Fruit fly (Drosophila melanogaster) whole organism, embryonic: ENCODE measurements around the gene wrd.

Experiments used
- Ada2b ChIP-seq: fragments of 200-800 bp; sonication (Bioruptor generic); IDR thresholded peaks from 2 replicates; pipeline ENCODE4 v1.3.6; 2022; ENCODE audit warnings: missing biosample characterization, missing genetic modification characterization
- Adf1 ChIP-seq: fragments of 200-800 bp; sonication (Bioruptor generic); IDR thresholded peaks from 2 replicates; pipeline ENCODE4 v1.3.6; 2022; ENCODE audit warnings: missing biosample characterization, missing genetic modification characterization
- CG10267 ChIP-seq: fragments of 200-800 bp; sonication (Bioruptor generic); optimal IDR thresholded peaks from 2 replicates; lab custom pipeline; 2018; ENCODE audit warnings: missing biosample characterization, mild to moderate bottlenecking, missing genetic modification characterization, moderate library complexity
- CG12299 ChIP-seq: fragments of 200-800 bp; sonication (Bioruptor generic); optimal IDR thresholded peaks from 2 replicates; lab custom pipeline; 2018; ENCODE audit warnings: missing biosample characterization, mild to moderate bottlenecking, missing genetic modification characterization
- CG12391 ChIP-seq: fragments of 200-800 bp; sonication (Bioruptor generic); optimal IDR thresholded peaks from 3 replicates; lab custom pipeline; 2018; ENCODE audit warnings: missing biosample characterization, mild to moderate bottlenecking, missing genetic modification characterization, moderate library complexity
- CG13624 ChIP-seq: fragments of 200-800 bp; sonication (Bioruptor generic); optimal IDR thresholded peaks from 2 replicates; lab custom pipeline; 2016; ENCODE audit warnings: missing biosample characterization, missing genetic modification characterization
- CG14050 ChIP-seq: fragments of 200-800 bp; sonication (Bioruptor generic); IDR thresholded peaks from 3 replicates; pipeline ENCODE4 v1.3.6; 2022; ENCODE audit warnings: missing biosample characterization, missing genetic modification characterization
- CG14441 ChIP-seq: fragments of 200-800 bp; sonication (Bioruptor generic); IDR thresholded peaks from 2 replicates; pipeline ENCODE4 v1.3.6; 2022; ENCODE audit warnings: missing biosample characterization, missing genetic modification characterization
- CG14710 ChIP-seq: fragments of 200-800 bp; sonication (Bioruptor generic); optimal IDR thresholded peaks from 3 replicates; lab custom pipeline; 2019; ENCODE audit warnings: missing biosample characterization, mild to moderate bottlenecking, missing genetic modification characterization, moderate library complexity
- CG14860 ChIP-seq: fragments of 200-800 bp; sonication (Bioruptor generic); IDR thresholded peaks from 3 replicates; pipeline ENCODE4 v1.3.6; 2022; ENCODE audit warnings: missing biosample characterization, missing genetic modification characterization; ENCODE audit not compliant: partially characterized antibody
- CG1647 ChIP-seq: fragments of 200-800 bp; sonication (Bioruptor generic); optimal IDR thresholded peaks from 3 replicates; lab custom pipeline; 2016; ENCODE audit warnings: missing biosample characterization, missing genetic modification characterization
- CG18619 ChIP-seq: fragments of 200-800 bp; sonication (Bioruptor generic); optimal IDR thresholded peaks from 3 replicates; lab custom pipeline; 2017; ENCODE audit warnings: missing biosample characterization, mild to moderate bottlenecking, missing genetic modification characterization
- CG31388 ChIP-seq: fragments of 200-800 bp; sonication (Bioruptor generic); optimal IDR thresholded peaks from 2 replicates; lab custom pipeline; 2016; ENCODE audit warnings: missing biosample characterization, missing genetic modification characterization
- CG31441 ChIP-seq: fragments of 200-800 bp; sonication (Bioruptor generic); IDR thresholded peaks from 2 replicates; pipeline ENCODE4 v1.3.6; 2022; ENCODE audit warnings: missing biosample characterization, missing genetic modification characterization
- CG3281 ChIP-seq: fragments of 200-800 bp; sonication (Bioruptor generic); optimal IDR thresholded peaks from 3 replicates; lab custom pipeline; 2017; ENCODE audit warnings: missing biosample characterization, mild to moderate bottlenecking, missing genetic modification characterization
- CG3995 ChIP-seq: fragments of 200-800 bp; sonication (Bioruptor generic); optimal IDR thresholded peaks from 3 replicates; lab custom pipeline; 2016; ENCODE audit warnings: missing biosample characterization, missing genetic modification characterization
- CG42726 ChIP-seq: fragments of 200-800 bp; sonication (Bioruptor generic); IDR thresholded peaks from 2 replicates; pipeline ENCODE4 v1.3.6; 2022; ENCODE audit warnings: missing biosample characterization, missing genetic modification characterization; ENCODE audit not compliant: partially characterized antibody
- CG6683 ChIP-seq: fragments of 200-800 bp; sonication (Bioruptor generic); optimal IDR thresholded peaks from 2 replicates; lab custom pipeline; 2017; ENCODE audit warnings: missing biosample characterization, mild to moderate bottlenecking, missing genetic modification characterization, missing genetic modification reagents
- CG8281 ChIP-seq: fragments of 200-800 bp; sonication (Bioruptor generic); optimal IDR thresholded peaks from 2 replicates; lab custom pipeline; 2018; ENCODE audit warnings: missing biosample characterization, mild to moderate bottlenecking, missing genetic modification characterization, moderate library complexity
- CG8765 ChIP-seq: fragments of 200-800 bp; sonication (Bioruptor generic); IDR thresholded peaks from 2 replicates; pipeline ENCODE4 v1.3.6; 2022; ENCODE audit warnings: missing biosample characterization, missing genetic modification characterization
- CG9609 ChIP-seq: fragments of 200-800 bp; sonication (Bioruptor generic); optimal IDR thresholded peaks from 3 replicates; lab custom pipeline; 2016; ENCODE audit warnings: missing biosample characterization, missing genetic modification characterization
- Doc2 ChIP-seq: fragments of 200-800 bp; sonication (Bioruptor generic); IDR thresholded peaks from 2 replicates; pipeline ENCODE4 v1.3.6; 2022; ENCODE audit warnings: missing biosample characterization, missing genetic modification characterization
- Eip74EF ChIP-seq, 2 experiments: fragments of 200-800 bp in 1 of 2; fragments of >200 bp in 1 of 2; sonication (Bioruptor generic) in 1 of 2; optimal IDR thresholded peaks; 2 replicates each; lab custom pipeline; 2017 to 2019; ENCODE audit warnings: missing biosample characterization in 2 of 2, missing genetic modification characterization in 2 of 2, mild to moderate bottlenecking in 1 of 2, moderate library complexity in 1 of 2
- Fer3 ChIP-seq: fragments of 200-800 bp; sonication (Bioruptor generic); optimal IDR thresholded peaks from 2 replicates; lab custom pipeline; 2018; ENCODE audit warnings: missing biosample characterization, mild to moderate bottlenecking, missing genetic modification characterization, moderate library complexity
- GATAe ChIP-seq: fragments of 200-800 bp; sonication (Bioruptor generic); conservative IDR thresholded peaks from 2 replicates; pipeline ENCODE4 v1.3.6; 2022; ENCODE audit warnings: missing biosample characterization, missing genetic modification characterization
- Gsc ChIP-seq: fragments of 200-800 bp; sonication (Bioruptor generic); IDR thresholded peaks from 2 replicates; pipeline ENCODE4 v1.3.6; 2022; ENCODE audit warnings: missing biosample characterization, missing genetic modification characterization
- HLH54F ChIP-seq: fragments of 200-800 bp; sonication (Bioruptor generic); optimal IDR thresholded peaks from 3 replicates; lab custom pipeline; 2016; ENCODE audit warnings: missing biosample characterization, missing genetic modification characterization
- Hmr ChIP-seq: fragments of 200-800 bp; sonication (Bioruptor generic); optimal IDR thresholded peaks from 3 replicates; lab custom pipeline; 2017; ENCODE audit warnings: mild to moderate bottlenecking, missing biosample characterization, missing genetic modification reagents, missing genetic modification characterization
- MESR4 ChIP-seq: fragments of 200-800 bp; sonication (Bioruptor generic); optimal IDR thresholded peaks from 2 replicates; lab custom pipeline; 2018; ENCODE audit warnings: missing biosample characterization, mild to moderate bottlenecking, missing genetic modification characterization, moderate library complexity
- Max ChIP-seq: fragments of 200-800 bp; sonication (Bioruptor generic); optimal IDR thresholded peaks from 2 replicates; lab custom pipeline; 2016; ENCODE audit warnings: missing biosample characterization, mild to moderate bottlenecking, missing genetic modification characterization
- Ravus ChIP-seq: fragments of 200-800 bp; sonication (Bioruptor generic); IDR thresholded peaks from 2 replicates; pipeline ENCODE4 v1.3.6; 2022; ENCODE audit warnings: missing biosample characterization, missing genetic modification characterization
- Tbp ChIP-seq: fragments of >200 bp; optimal IDR thresholded peaks from 2 replicates; lab custom pipeline; 2018; ENCODE audit warnings: missing biosample characterization, missing genetic modification characterization
- Xbp1 ChIP-seq: fragments of 200-800 bp; sonication (Bioruptor generic); optimal IDR thresholded peaks from 3 replicates; lab custom pipeline; 2016; ENCODE audit warnings: missing biosample characterization, mild to moderate bottlenecking, missing genetic modification characterization
- ac ChIP-seq: fragments of 200-800 bp; sonication (Bioruptor generic); optimal IDR thresholded peaks from 3 replicates; lab custom pipeline; 2017; ENCODE audit warnings: missing biosample characterization, mild to moderate bottlenecking, missing genetic modification characterization
- bcd ChIP-seq: fragments of 200-800 bp; sonication (Bioruptor generic); optimal IDR thresholded peaks from 2 replicates; lab custom pipeline; 2017; ENCODE audit warnings: missing biosample characterization, mild to moderate bottlenecking, missing genetic modification characterization
- en ChIP-seq: fragments of 200-800 bp; sonication (Bioruptor generic); optimal IDR thresholded peaks from 2 replicates; lab custom pipeline; 2016; ENCODE audit warnings: missing biosample characterization, missing genetic modification characterization
- hb ChIP-seq: fragments of 200-800 bp; sonication (Bioruptor generic); IDR thresholded peaks from 3 replicates; pipeline ENCODE4 v1.3.6; 2022; ENCODE audit warnings: missing biosample characterization, missing genetic modification characterization; ENCODE audit not compliant: partially characterized antibody
- jing ChIP-seq: fragments of 200-800 bp; sonication (Bioruptor generic); optimal IDR thresholded peaks from 2 replicates; lab custom pipeline; 2018; ENCODE audit warnings: missing biosample characterization, mild to moderate bottlenecking, missing genetic modification characterization
- klu ChIP-seq: fragments of 200-800 bp; sonication (Bioruptor generic); IDR thresholded peaks from 2 replicates; pipeline ENCODE4 v1.3.6; 2022; ENCODE audit warnings: missing biosample characterization, missing genetic modification characterization
- lbe ChIP-seq: fragments of 200-800 bp; sonication (Bioruptor generic); optimal IDR thresholded peaks from 2 replicates; lab custom pipeline; 2016; ENCODE audit warnings: missing biosample characterization, mild to moderate bottlenecking, missing genetic modification characterization
- lov ChIP-seq, 2 experiments: fragments of 200-800 bp in 1 of 2; fragments of >200 bp in 1 of 2; sonication (Bioruptor generic) in 1 of 2; IDR thresholded peaks in 1 of 2; optimal IDR thresholded peaks in 1 of 2; 2 replicates in 1 of 2; 3 replicates in 1 of 2; pipeline versions ENCODE4 v1.3.6 to Lab custom; 2017 to 2022; ENCODE audit warnings: missing biosample characterization in 1 of 2, missing genetic modification characterization in 1 of 2
- nerfin-1 ChIP-seq: fragments of 200-800 bp; sonication (Bioruptor generic); optimal IDR thresholded peaks from 3 replicates; lab custom pipeline; 2019; ENCODE audit warnings: missing biosample characterization, mild to moderate bottlenecking, missing genetic modification characterization, moderate library complexity
- p53 ChIP-seq: fragments of 200-800 bp; sonication (Bioruptor generic); optimal IDR thresholded peaks from 2 replicates; lab custom pipeline; 2016; ENCODE audit warnings: missing biosample characterization, missing genetic modification characterization
- phol ChIP-seq: fragments of 200-800 bp; sonication (Bioruptor generic); optimal IDR thresholded peaks from 3 replicates; lab custom pipeline; 2018; ENCODE audit warnings: missing biosample characterization, mild to moderate bottlenecking, missing genetic modification characterization, moderate library complexity
- pum ChIP-seq: fragments of 200-800 bp; sonication (Bioruptor generic); optimal IDR thresholded peaks from 2 replicates; lab custom pipeline; 2016; ENCODE audit warnings: missing biosample characterization, missing genetic modification characterization
- rib ChIP-seq: fragments of 200-800 bp; sonication (Bioruptor generic); IDR thresholded peaks from 2 replicates; pipeline ENCODE4 v1.3.6; 2022; ENCODE audit warnings: missing biosample characterization, missing genetic modification characterization
- tap ChIP-seq: fragments of 200-800 bp; optimal IDR thresholded peaks from 3 replicates; lab custom pipeline; 2019; ENCODE audit warnings: missing biosample characterization, mild to moderate bottlenecking, missing genetic modification characterization, moderate library complexity
- wdn ChIP-seq: fragments of 200-800 bp; sonication (Bioruptor generic); IDR thresholded peaks from 2 replicates; pipeline ENCODE4 v1.3.6; 2022; ENCODE audit warnings: missing biosample characterization, missing genetic modification characterization
- yki ChIP-seq: fragments of >200 bp; optimal IDR thresholded peaks from 3 replicates; lab custom pipeline; 2018

wrd gene

dm6 chr3R:18196991-18197801, 29.6 kb downstream of the wrd start (continued):
- TF ChIP-seq CG8281 (tag; lab: Kevin White, UChicago) (peak; percentile 5), tap (tag; lab: Kevin White, UChicago) (no peak), CG14710 (tag; lab: Kevin White, UChicago) (peak; percentile 50), CG18619 (GFP tag; lab: Kevin White, UChicago) (peak; percentile 75), nerfin-1 (tag; lab: Kevin White, UChicago) (peak; percentile 25), pum (GFP tag; lab: Kevin White, UChicago) (peak; percentile 41), Eip74EF (GFP tag; optimal IDR thresholded peaks at IDR 0.05; lab: Kevin White, UChicago) (no peak), MESR4 (GFP tag; lab: Kevin White, UChicago) (peak; percentile 40), hb (GFP tag; lab: Robert Waterston, UW) (no peak), en (GFP tag; lab: Kevin White, UChicago) (no peak), CG13624 (no peak), CG12391 (peak; percentile 75), lbe (GFP tag; lab: Kevin White, UChicago) (peak; percentile 86), yki (lab: Kevin White, UChicago) (peak; percentile 69), Ada2b (no peak), CG9609 (peak; percentile 14), Hmr (GFP tag; lab: Kevin White, UChicago) (peak; percentile 62), Fer3 (tag; lab: Kevin White, UChicago) (peak; percentile 35), Doc2 (GFP tag; lab: Robert Waterston, UW) (no peak), CG8765 (GFP tag; lab: Robert Waterston, UW) (no peak), wdn (GFP tag; lab: Robert Waterston, UW) (no peak), ac (GFP tag; lab: Kevin White, UChicago) (no peak), CG31441 (GFP tag; lab: Robert Waterston, UW) (no peak), Gsc (GFP tag; lab: Robert Waterston, UW) (no peak), lov (optimal IDR thresholded peaks at IDR 0.05; lab: Kevin White, UChicago) (no peak), lov (GFP tag; IDR thresholded peaks at IDR 0.05; lab: Robert Waterston, UW) (no peak), HLH54F (GFP tag; lab: Kevin White, UChicago) (no peak), CG1647 (GFP tag; lab: Kevin White, UChicago) (no peak), CG3995 (GFP tag; lab: Kevin White, UChicago) (no peak), CG10267 (tag; lab: Kevin White, UChicago) (peak; percentile 55), CG14441 (no peak), bcd (GFP tag; lab: Kevin White, UChicago) (peak; percentile 66), p53 (GFP tag; lab: Kevin White, UChicago) (no peak), phol (tag; lab: Kevin White, UChicago) (peak; percentile 60), rib (GFP tag; lab: Robert Waterston, UW) (no peak), GATAe (no peak), CG42726 (no peak), Adf1 (GFP tag; lab: Robert Waterston, UW) (no peak), CG14860 (GFP tag; lab: Robert Waterston, UW) (no peak), CG14050 (GFP tag; lab: Robert Waterston, UW) (no peak), jing (GFP tag; lab: Kevin White, UChicago) (no peak), CG6683 (GFP tag; lab: Kevin White, UChicago) (no peak), CG3281 (peak; percentile 57), Xbp1 (peak; percentile 49), CG12299 (tag; lab: Kevin White, UChicago) (no peak), CG31388 (no peak), Tbp (GFP tag; lab: Kevin White, UChicago) (no peak), Ravus (GFP tag; lab: Robert Waterston, UW) (no peak), Max (GFP tag; lab: Kevin White, UChicago) (peak; percentile 8), klu (GFP tag; lab: Robert Waterston, UW) (no peak)
